Fruit fly (Drosophila melanogaster) Kc167 (cell line): Measurements from ENCODE around the gene Vps37B.

Experiments used
- Myc ChIP-seq: fragments of >200 bp; optimal IDR thresholded peaks from 2 replicates; lab custom pipeline; 2017; ENCODE audit warnings: missing external identifiers
- ttk ChIP-seq: sonication (Bioruptor generic); optimal IDR thresholded peaks from 2 replicates; lab custom pipeline; 2017; ENCODE audit warnings: missing external identifiers

dm6 chr3R:5237215-5237614 is 11.3 kb downstream of the Vps37B start, which contains the start of gene rtp:
- TF ChIP-seq Myc: no peak
- no peak for TF ChIP-seq ttk
